Worm (Caenorhabditis elegans): ENCODE measurements around the gene Y47D7A.17.

- TF ChIP-seq dpl-1 (GFP tag; optimal IDR thresholded peaks at IDR 0.05), result no peak
- TF ChIP-seq lin-35 (GFP tag; optimal IDR thresholded peaks at IDR 0.05), result no peak
- TF ChIP-seq ztf-6 (GFP tag; IDR thresholded peaks at IDR 0.05), result no peak
- no peak for TF ChIP-seq lsy-27 (tag; optimal IDR thresholded peaks at IDR 0.05; ENCODE audit: borderline replicate concordance, insufficient read depth)
- TF ChIP-seq xnd-1 (tag; optimal IDR thresholded peaks at IDR 0.05), result no peak
- TF ChIP-seq lin-54 (GFP tag; optimal IDR thresholded peaks at IDR 0.05), result no peak
- no peak for TF ChIP-seq T07F8.4 (tag; optimal IDR thresholded peaks at IDR 0.05)
- TF ChIP-seq sea-2 (GFP tag; IDR thresholded peaks at IDR 0.05), result no peak
- no peak for TF ChIP-seq nfya-1 (tag; optimal IDR thresholded peaks at IDR 0.05; ENCODE audit: borderline replicate concordance, insufficient read depth)
Measured at ce11 chrV:4442749-4443381, 31.3 kb upstream of the Y47D7A.17 start, which contains the start of gene rft-1.

All from whole organism, young adult.